Worm (Caenorhabditis elegans) whole organism, L1 larva: Measurements from ENCODE around the gene dyf-11.
A peak's percentile ranks its signal among the peaks of the same experiment; 100 is the strongest.

Source experiments
- Y116A8C.19 ChIP-seq: sonication (generic microtip); optimal IDR thresholded peaks from 2 replicates; lab custom pipeline; 2016; ENCODE audit warnings: missing compliant biosample characterization, missing genetic modification characterization, borderline replicate concordance
- ceh-82 ChIP-seq, 3 experiments: fragments of 150-350 bp in 1 of 3; sonication (generic microtip) in 2 of 3; optimal IDR thresholded peaks; 2 replicates each; lab custom pipeline; 2014 to 2017; ENCODE audit warnings: missing biosample characterization in 3 of 3, missing genetic modification characterization in 3 of 3
- dpl-1 ChIP-seq, 3 experiments: fragments of 150-350 bp in 2 of 3; sonication (generic microtip) in 1 of 3; optimal IDR thresholded peaks; 2 replicates each; lab custom pipeline; 2014 to 2017; ENCODE audit warnings: missing biosample characterization in 3 of 3, missing genetic modification characterization in 3 of 3, missing genetic modification reagents in 3 of 3
- fos-1 ChIP-seq: fragments of 150-350 bp; optimal IDR thresholded peaks from 2 replicates; lab custom pipeline; 2014; ENCODE audit warnings: missing biosample characterization, missing genetic modification characterization
- nhr-12 ChIP-seq: sonication (generic microtip); optimal IDR thresholded peaks from 2 replicates; lab custom pipeline; 2017; ENCODE audit warnings: missing biosample characterization, missing genetic modification characterization
- nhr-28 ChIP-seq: fragments of 150-350 bp; optimal IDR thresholded peaks from 2 replicates; lab custom pipeline; 2014; ENCODE audit warnings: missing biosample characterization, missing genetic modification characterization
- skn-1 ChIP-seq: fragments of 150-350 bp; optimal IDR thresholded peaks from 2 replicates; lab custom pipeline; 2014; ENCODE audit warnings: missing biosample characterization, missing genetic modification characterization
- tbx-2 ChIP-seq: sonication (generic microtip); optimal IDR thresholded peaks from 2 replicates; lab custom pipeline; 2016; ENCODE audit warnings: missing genetic modification characterization, missing compliant biosample characterization
- unc-130 ChIP-seq: fragments of 150-350 bp; optimal IDR thresholded peaks from 2 replicates; lab custom pipeline; 2017; ENCODE audit warnings: missing biosample characterization, missing genetic modification characterization, inconsistent platforms
- zag-1 ChIP-seq: fragments of 150-350 bp; optimal IDR thresholded peaks from 2 replicates; lab custom pipeline; 2014; ENCODE audit warnings: missing biosample characterization, missing genetic modification characterization

DNA sequence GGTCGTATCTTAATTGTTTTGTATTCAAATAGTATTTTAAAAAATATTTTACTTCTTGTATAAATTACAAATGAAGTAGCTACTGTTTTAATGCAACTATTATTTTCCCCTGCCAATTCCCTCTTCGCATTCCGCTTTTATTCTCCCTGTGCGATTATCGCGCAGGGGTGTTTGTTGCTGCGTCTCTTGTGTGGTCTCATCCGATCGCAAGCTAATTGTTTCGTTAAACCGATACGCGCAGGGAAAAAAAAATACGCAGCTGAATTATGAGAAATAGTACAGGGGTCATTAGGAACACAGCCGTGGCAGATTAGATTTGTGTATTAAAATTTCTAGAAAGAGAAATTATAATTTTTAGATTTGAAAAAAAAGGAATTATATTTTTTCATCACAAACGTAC, 43.0 kb downstream of the dyf-11 start:
- peak; percentile 99 for TF ChIP-seq tbx-2 (tag; lab: Kevin White, UChicago)
- peak; percentile 79 for TF ChIP-seq nhr-28 (tag; lab: Kevin White, UChicago)
- peak; percentile 99 to 100 (median 100) for TF ChIP-seq ceh-82 (tag; optimal IDR thresholded peaks at IDR 0.05; lab: Kevin White, UChicago)
- TF ChIP-seq zag-1 (tag; lab: Kevin White, UChicago) = no peak
- TF ChIP-seq fos-1 (tag; lab: Kevin White, UChicago) = peak; percentile 97
- peak; percentile 96 for TF ChIP-seq unc-130 (tag; lab: Kevin White, UChicago)
- TF ChIP-seq Y116A8C.19 (tag; lab: Kevin White, UChicago) = peak; percentile 19
- peak; percentile 59 to 66 (median 62) for TF ChIP-seq dpl-1 (GFP tag; optimal IDR thresholded peaks at IDR 0.05; lab: Kevin White, UChicago)
- TF ChIP-seq nhr-12 = peak; percentile 76
- peak; percentile 100 for TF ChIP-seq skn-1
